Worm (Caenorhabditis elegans) whole organism, young adult: ENCODE data around the gene twk-31.

Source experiments
- C06A6.2 ChIP-seq: fragments of 200-800 bp; sonication (Bioruptor generic); conservative IDR thresholded peaks from 2 replicates; pipeline ENCODE4 v1.3.6; 2022; ENCODE audit warnings: missing genetic modification characterization, missing compliant biosample characterization
- F22D6.2 ChIP-seq: sonication (generic microtip); optimal IDR thresholded peaks from 2 replicates; lab custom pipeline; 2016; ENCODE audit warnings: mild to moderate bottlenecking, missing genetic modification characterization, missing compliant biosample characterization
- F23B12.7 ChIP-seq: sonication (generic microtip); optimal IDR thresholded peaks from 2 replicates; lab custom pipeline; 2017; ENCODE audit warnings: missing genetic modification characterization, mild to moderate bottlenecking, missing compliant biosample characterization, antibody characterized with exemption, moderate library complexity; ENCODE audit not compliant: insufficient read depth
- F33H1.4 ChIP-seq: fragments of 200-800 bp; sonication (Bioruptor generic); IDR thresholded peaks from 2 replicates; pipeline ENCODE4 v1.3.6; 2022; ENCODE audit warnings: missing genetic modification reagents, missing genetic modification characterization, missing compliant biosample characterization
- F57A8.1 ChIP-seq: fragments of 200-800 bp; sonication (Bioruptor generic); optimal IDR thresholded peaks from 2 replicates; lab custom pipeline; 2018; ENCODE audit warnings: mild to moderate bottlenecking, missing genetic modification characterization, moderate library complexity, missing compliant biosample characterization
- F57C9.4 ChIP-seq: sonication (generic microtip); optimal IDR thresholded peaks from 2 replicates; lab custom pipeline; 2017; ENCODE audit warnings: mild to moderate bottlenecking, missing genetic modification characterization, missing compliant biosample characterization
- T26A5.8 ChIP-seq: sonication (generic microtip); optimal IDR thresholded peaks from 2 replicates; lab custom pipeline; 2016; ENCODE audit warnings: missing genetic modification characterization, missing compliant biosample characterization
- Y53G8AR.9 ChIP-seq: fragments of 200-800 bp; sonication (Bioruptor generic); conservative IDR thresholded peaks from 2 replicates; pipeline ENCODE4 v1.3.6; 2022; ENCODE audit warnings: missing genetic modification reagents, missing genetic modification characterization, missing compliant biosample characterization
- Y56A3A.18 ChIP-seq: fragments of 200-800 bp; sonication (Bioruptor generic); IDR thresholded peaks from 2 replicates; pipeline ENCODE4 v1.3.6; 2022; ENCODE audit warnings: missing genetic modification reagents, missing genetic modification characterization, missing compliant biosample characterization
- Y79H2A.3 ChIP-seq: fragments of 200-800 bp; sonication (Bioruptor generic); conservative IDR thresholded peaks from 2 replicates; pipeline ENCODE4 v1.3.6; 2022; ENCODE audit warnings: missing genetic modification reagents, missing genetic modification characterization, missing compliant biosample characterization
- akir-1 ChIP-seq: fragments of 200-800 bp; sonication (Bioruptor generic); optimal IDR thresholded peaks from 2 replicates; lab custom pipeline; 2018; ENCODE audit warnings: mild to moderate bottlenecking, missing genetic modification characterization, moderate library complexity, missing compliant biosample characterization
- atf-7 ChIP-seq: sonication (generic microtip); optimal IDR thresholded peaks from 2 replicates; lab custom pipeline; 2017; ENCODE audit warnings: mild to moderate bottlenecking, missing genetic modification characterization, missing compliant biosample characterization
- attf-3 ChIP-seq: fragments of 200-800 bp; sonication (Bioruptor generic); conservative IDR thresholded peaks from 2 replicates; pipeline ENCODE4 v1.3.6; 2022; ENCODE audit warnings: missing genetic modification reagents, missing genetic modification characterization, missing compliant biosample characterization
- attf-6 ChIP-seq: fragments of 200-800 bp; sonication (Bioruptor generic); IDR thresholded peaks from 2 replicates; pipeline ENCODE4 v1.3.6; 2022; ENCODE audit warnings: missing genetic modification reagents, missing genetic modification characterization, missing compliant biosample characterization
- ccch-3 ChIP-seq: fragments of 200-800 bp; sonication (Bioruptor generic); optimal IDR thresholded peaks from 2 replicates; lab custom pipeline; 2018; ENCODE audit warnings: mild to moderate bottlenecking, missing genetic modification characterization, missing compliant biosample characterization
- cebp-1 ChIP-seq, 2 experiments: fragments of 200-800 bp in 1 of 2; sonication (Bioruptor generic) in 1 of 2; sonication (generic microtip) in 1 of 2; IDR thresholded peaks in 1 of 2; optimal IDR thresholded peaks in 1 of 2; 2 replicates each; pipeline versions ENCODE4 v1.3.6 to Lab custom; 2017 to 2022; ENCODE audit warnings: missing compliant biosample characterization in 2 of 2, missing genetic modification characterization in 2 of 2, mild to moderate bottlenecking in 1 of 2, missing genetic modification reagents in 1 of 2, moderate library complexity in 1 of 2
- ceh-40 ChIP-seq: fragments of 200-800 bp; sonication (Bioruptor generic); IDR thresholded peaks from 2 replicates; pipeline ENCODE4 v1.3.6; 2022; ENCODE audit warnings: missing genetic modification characterization, missing compliant biosample characterization
- ceh-91 ChIP-seq: fragments of 200-800 bp; sonication (Bioruptor generic); IDR thresholded peaks from 2 replicates; pipeline ENCODE4 v1.3.6; 2022; ENCODE audit warnings: missing genetic modification reagents, missing genetic modification characterization, missing compliant biosample characterization
- die-1 ChIP-seq: sonication (generic microtip); optimal IDR thresholded peaks from 2 replicates; lab custom pipeline; 2016; ENCODE audit warnings: missing genotype, mild to moderate bottlenecking, missing genetic modification characterization, missing compliant biosample characterization
- dox-1 ChIP-seq: fragments of 200-800 bp; sonication (Bioruptor generic); IDR thresholded peaks from 2 replicates; pipeline ENCODE4 v1.3.6; 2022; ENCODE audit warnings: missing genetic modification reagents, missing genetic modification characterization, missing compliant biosample characterization
- dpff-1 ChIP-seq: sonication (generic microtip); optimal IDR thresholded peaks from 2 replicates; lab custom pipeline; 2017; ENCODE audit warnings: mild to moderate bottlenecking, missing genetic modification characterization, missing compliant biosample characterization
- dpl-1 ChIP-seq: fragments of 150-350 bp; optimal IDR thresholded peaks from 2 replicates; lab custom pipeline; 2014; ENCODE audit warnings: missing biosample characterization, missing genetic modification reagents, missing genetic modification characterization
- efl-1 ChIP-seq: fragments of 150-350 bp; optimal IDR thresholded peaks from 2 replicates; lab custom pipeline; 2014; ENCODE audit warnings: missing biosample characterization, missing genetic modification reagents, missing genetic modification characterization
- egl-44 ChIP-seq: fragments of 200-800 bp; sonication (Bioruptor generic); IDR thresholded peaks from 2 replicates; pipeline ENCODE4 v1.3.6; 2022; ENCODE audit warnings: missing genetic modification reagents, missing genetic modification characterization, missing compliant biosample characterization
- hlh-26 ChIP-seq: fragments of 200-800 bp; sonication (Bioruptor generic); conservative IDR thresholded peaks from 2 replicates; pipeline ENCODE4 v1.3.6; 2022; ENCODE audit warnings: missing genetic modification reagents, missing genetic modification characterization, missing compliant biosample characterization
- hmg-20 ChIP-seq: fragments of 200-800 bp; sonication (Bioruptor generic); IDR thresholded peaks from 2 replicates; pipeline ENCODE4 v1.3.6; 2022; ENCODE audit warnings: missing genetic modification reagents, missing genetic modification characterization, missing compliant biosample characterization
- hrde-1 ChIP-seq: sonication (generic microtip); optimal IDR thresholded peaks from 2 replicates; lab custom pipeline; 2016; ENCODE audit warnings: missing genetic modification characterization, mild to moderate bottlenecking, missing compliant biosample characterization, moderate library complexity, missing genotype, missing genetic modification reagents, borderline replicate concordance
- lag-1 ChIP-seq: fragments of 200-800 bp; sonication (Bioruptor generic); IDR thresholded peaks from 2 replicates; pipeline ENCODE4 v1.3.6; 2022; ENCODE audit warnings: missing genetic modification reagents, missing genetic modification characterization, missing compliant biosample characterization
- lin-26 ChIP-seq: fragments of 200-800 bp; sonication (Bioruptor generic); IDR thresholded peaks from 2 replicates; pipeline ENCODE4 v1.3.6; 2022; ENCODE audit warnings: missing genetic modification reagents, missing genetic modification characterization, missing compliant biosample characterization
- lir-1 ChIP-seq: fragments of 200-800 bp; sonication (Bioruptor generic); conservative IDR thresholded peaks from 2 replicates; pipeline ENCODE4 v1.3.6; 2022; ENCODE audit warnings: missing genetic modification reagents, missing genetic modification characterization, missing compliant biosample characterization
- lsl-1 ChIP-seq: fragments of 200-800 bp; sonication (Bioruptor generic); optimal IDR thresholded peaks from 2 replicates; lab custom pipeline; 2018; ENCODE audit warnings: mild to moderate bottlenecking, missing genetic modification characterization, moderate library complexity, missing compliant biosample characterization
- lsy-27 ChIP-seq: sonication (generic microtip); optimal IDR thresholded peaks from 2 replicates; lab custom pipeline; 2017; ENCODE audit warnings: missing genetic modification characterization, mild to moderate bottlenecking, missing compliant biosample characterization, antibody characterized with exemption, missing genotype, borderline replicate concordance; ENCODE audit not compliant: insufficient read depth
- madf-10 ChIP-seq: sonication (generic microtip); optimal IDR thresholded peaks from 2 replicates; lab custom pipeline; 2016; ENCODE audit warnings: mild to moderate bottlenecking, missing genetic modification characterization, missing compliant biosample characterization
- madf-3 ChIP-seq: fragments of 200-800 bp; sonication (Bioruptor generic); IDR thresholded peaks from 2 replicates; pipeline ENCODE4 v1.3.6; 2022; ENCODE audit warnings: missing genetic modification reagents, missing genetic modification characterization, missing compliant biosample characterization
- mes-4 ChIP-seq: sonication (generic microtip); optimal IDR thresholded peaks from 2 replicates; lab custom pipeline; 2016; ENCODE audit warnings: missing genotype, missing genetic modification characterization, missing compliant biosample characterization
- mxl-1 ChIP-seq: sonication (generic microtip); optimal IDR thresholded peaks from 2 replicates; lab custom pipeline; 2016; ENCODE audit warnings: missing genetic modification characterization, missing compliant biosample characterization
- nhr-80 ChIP-seq: sonication (generic microtip); optimal IDR thresholded peaks from 2 replicates; lab custom pipeline; 2016; ENCODE audit warnings: missing genetic modification characterization, missing compliant biosample characterization
- rec-8 ChIP-seq, 2 experiments: sonication (generic microtip); optimal IDR thresholded peaks; 2 replicates each; lab custom pipeline; 2016; ENCODE audit warnings: mild to moderate bottlenecking in 2 of 2, missing genetic modification characterization in 2 of 2, missing genetic modification reagents in 2 of 2, missing genotype in 2 of 2, missing biosample characterization in 1 of 2, missing compliant biosample characterization in 1 of 2, moderate library complexity in 1 of 2
- repo-1 ChIP-seq: sonication (generic microtip); optimal IDR thresholded peaks from 2 replicates; lab custom pipeline; 2017; ENCODE audit warnings: mild to moderate bottlenecking, missing genetic modification characterization, missing compliant biosample characterization
- snpc-1.1 ChIP-seq: sonication (generic microtip); optimal IDR thresholded peaks from 2 replicates; lab custom pipeline; 2017; ENCODE audit warnings: missing genetic modification characterization, mild to moderate bottlenecking, missing compliant biosample characterization, antibody characterized with exemption, moderate library complexity, missing genotype, missing genetic modification reagents; ENCODE audit not compliant: insufficient read depth
- tbp1 ChIP-seq: fragments of 200-800 bp; sonication (Bioruptor generic); optimal IDR thresholded peaks from 2 replicates; lab custom pipeline; 2018; ENCODE audit warnings: mild to moderate bottlenecking, missing genetic modification characterization, missing compliant biosample characterization
- unc-130 ChIP-seq: sonication (generic microtip); optimal IDR thresholded peaks from 2 replicates; lab custom pipeline; 2016; ENCODE audit warnings: missing genetic modification reagents, missing genetic modification characterization, missing compliant biosample characterization
- ztf-18 ChIP-seq: sonication (generic microtip); optimal IDR thresholded peaks from 2 replicates; lab custom pipeline; 2016; ENCODE audit warnings: missing genotype, mild to moderate bottlenecking, missing genetic modification characterization, missing compliant biosample characterization
- ztf-22 ChIP-seq: fragments of 200-800 bp; sonication (Bioruptor generic); optimal IDR thresholded peaks from 2 replicates; lab custom pipeline; 2018; ENCODE audit warnings: mild to moderate bottlenecking, missing genetic modification characterization, moderate library complexity, missing compliant biosample characterization
- ztf-25 ChIP-seq: fragments of 200-800 bp; sonication (Bioruptor generic); IDR thresholded peaks from 2 replicates; pipeline ENCODE4 v1.3.6; 2022; ENCODE audit warnings: missing genetic modification reagents, missing genetic modification characterization, missing compliant biosample characterization
- ztf-26 ChIP-seq: sonication (generic microtip); optimal IDR thresholded peaks from 2 replicates; lab custom pipeline; 2017; ENCODE audit warnings: missing genetic modification characterization, missing compliant biosample characterization
- ztf-3 ChIP-seq: fragments of 200-800 bp; sonication (Bioruptor generic); optimal IDR thresholded peaks from 2 replicates; lab custom pipeline; 2018; ENCODE audit warnings: mild to moderate bottlenecking, missing genetic modification characterization, missing compliant biosample characterization

Gene twk-31

ce11 chrIII:11371236-11371635 is 39.2 kb upstream of the twk-31 start (continued):
- no peak for TF ChIP-seq T26A5.8 (tag; lab: Kevin White, UChicago)
- TF ChIP-seq ztf-18 (tag; lab: Kevin White, UChicago), result peak; percentile 64
- TF ChIP-seq dox-1 (GFP tag; lab: Robert Waterston, UW), result peak; percentile 76
- peak; percentile 21 for TF ChIP-seq unc-130
- TF ChIP-seq ceh-91, result no peak
- no peak for TF ChIP-seq F57A8.1 (GFP tag; lab: Kevin White, UChicago)
- TF ChIP-seq egl-44 (GFP tag; lab: Robert Waterston, UW), result no peak
- TF ChIP-seq Y53G8AR.9 (GFP tag; lab: Robert Waterston, UW), result no peak
- peak; percentile 74 for TF ChIP-seq die-1
- no peak for TF ChIP-seq F22D6.2 (tag; lab: Kevin White, UChicago)
- TF ChIP-seq hlh-26 (GFP tag; lab: Robert Waterston, UW), result no peak
- TF ChIP-seq lin-26, result peak; percentile 94
- TF ChIP-seq efl-1 (GFP tag; lab: Kevin White, UChicago), result peak; percentile 9
- TF ChIP-seq F33H1.4 (GFP tag; lab: Robert Waterston, UW), result peak; percentile 43
- no peak for TF ChIP-seq dpff-1 (tag; lab: Kevin White, UChicago)
- TF ChIP-seq attf-3 (GFP tag; lab: Robert Waterston, UW), result 0 out of 2 replicates have a peak, but pooled peaks have one; percentile 35
- no peak for TF ChIP-seq ztf-22
- TF ChIP-seq ztf-3 (GFP tag; lab: Kevin White, UChicago), result peak; percentile 4
- TF ChIP-seq madf-3 (GFP tag; lab: Robert Waterston, UW), result no peak
- TF ChIP-seq ztf-25 (GFP tag; lab: Robert Waterston, UW), result peak; percentile 78; the same call in 1 of the 2 replicates
- TF ChIP-seq madf-10, result peak; percentile 74
- peak; percentile 27 for TF ChIP-seq F57C9.4
- TF ChIP-seq snpc-1.1 (tag; lab: Kevin White, UChicago), result peak; percentile 42
- peak; percentile 99 for TF ChIP-seq tbp1 (GFP tag; lab: Kevin White, UChicago)
- TF ChIP-seq hmg-20 (GFP tag; lab: Robert Waterston, UW), result no peak
- TF ChIP-seq akir-1 (GFP tag; lab: Kevin White, UChicago), result peak; percentile 46
- peak; percentile 53 for TF ChIP-seq hrde-1
- 0 out of 2 replicates have a peak, but pooled peaks have one; percentile 22 for TF ChIP-seq lir-1
- peak; percentile 80 for TF ChIP-seq mxl-1 (tag; lab: Kevin White, UChicago)
- TF ChIP-seq ceh-40, result 0 out of 2 replicates have a peak, but pooled peaks have one; percentile 67
- peak; percentile 24 for TF ChIP-seq mes-4 (tag; lab: Kevin White, UChicago)
- TF ChIP-seq dpl-1 (GFP tag; lab: Kevin White, UChicago), result no peak
- TF ChIP-seq ztf-26 (tag; lab: Kevin White, UChicago), result peak; percentile 58
- TF ChIP-seq F23B12.7 (tag; lab: Kevin White, UChicago), result peak; percentile 82
- TF ChIP-seq Y79H2A.3 (GFP tag; lab: Robert Waterston, UW), result no peak
- TF ChIP-seq repo-1 (tag; lab: Kevin White, UChicago), result peak; percentile 58
- TF ChIP-seq lsl-1, result peak; percentile 54
- TF ChIP-seq lag-1 (GFP tag; lab: Robert Waterston, UW), result no peak
- TF ChIP-seq atf-7 (tag; lab: Kevin White, UChicago), result no peak
- TF ChIP-seq lsy-27 (tag; lab: Kevin White, UChicago), result no peak
- peak; percentile 41; the same call in 1 of the 2 replicates for TF ChIP-seq cebp-1 (GFP tag; IDR thresholded peaks at IDR 0.05; lab: Robert Waterston, UW)
- TF ChIP-seq cebp-1 (tag; optimal IDR thresholded peaks at IDR 0.05; lab: Kevin White, UChicago), result no peak
- TF ChIP-seq C06A6.2, result 0 out of 2 replicates have a peak, but pooled peaks have one; percentile 43
- TF ChIP-seq Y56A3A.18 (GFP tag; lab: Robert Waterston, UW), result peak; percentile 72; the same call in 1 of the 2 replicates
- TF ChIP-seq ccch-3 (GFP tag; lab: Kevin White, UChicago), result peak; percentile 57
- TF ChIP-seq nhr-80 (tag; lab: Kevin White, UChicago), result peak; percentile 22
- 0 out of 2 replicates have a peak, but pooled peaks have one; percentile 53 for TF ChIP-seq attf-6 (GFP tag; lab: Robert Waterston, UW)
- peak; percentile 8 to 79 for TF ChIP-seq rec-8 (tag; optimal IDR thresholded peaks at IDR 0.05; lab: Kevin White, UChicago)
